Worm (Caenorhabditis elegans): ENCODE results near the gene cdh-12.

DNA sequence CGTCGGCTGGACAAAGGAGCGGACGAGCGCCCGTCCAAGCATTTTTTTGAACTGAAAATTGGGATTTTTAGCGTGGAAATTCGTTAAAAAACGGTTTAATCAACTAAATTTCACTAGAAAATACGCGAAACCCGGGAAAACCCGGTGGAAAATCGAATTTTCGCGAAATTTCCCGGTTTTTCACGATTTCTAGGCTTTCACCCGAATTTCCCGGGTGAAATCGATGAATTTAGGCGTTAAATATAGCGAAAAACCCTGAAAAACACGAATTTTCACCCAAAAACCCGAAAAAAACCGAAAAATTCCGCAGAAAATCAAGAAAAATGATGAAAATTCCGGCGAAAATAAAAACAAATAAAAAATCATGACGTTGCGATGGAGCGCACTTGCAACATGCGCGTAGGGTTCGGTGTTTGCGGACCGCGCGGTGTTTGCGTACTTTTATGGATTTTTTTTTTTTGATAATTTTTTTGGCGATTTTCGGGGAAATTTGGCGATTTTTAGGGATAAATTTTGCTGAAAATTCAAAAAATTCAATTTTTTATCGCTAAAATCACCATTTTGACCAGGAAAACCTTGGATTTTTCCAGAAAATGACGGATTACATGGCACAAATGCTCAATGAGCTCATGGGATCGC lies 50.2 kb downstream of the cdh-12 start, which contains the start of the genes mrpl-45 and Y119D3B.12:
- TF ChIP-seq nhr-90 (tag; optimal IDR thresholded peaks at IDR 0.05; ENCODE audit: poor library complexity) (no peak), C34B4.2 (tag; optimal IDR thresholded peaks at IDR 0.05) (no peak), ztf-11 (tag; optimal IDR thresholded peaks at IDR 0.05) (peak; percentile 5 to 52), blmp-1 (tag; optimal IDR thresholded peaks at IDR 0.05) (peak; percentile 38), ces-1 (GFP tag; optimal IDR thresholded peaks at IDR 0.05) (no peak)
